Fruit fly (Drosophila melanogaster) whole organism, prepupa: ENCODE results near the gene CG43740.

Experiments
- CG11294 ChIP-seq: fragments of 200-800 bp; sonication (Bioruptor generic); IDR thresholded peaks from 2 replicates; pipeline ENCODE4 v1.3.6; 2022; ENCODE audit warnings: missing biosample characterization, missing genetic modification characterization
- Eip78C ChIP-seq: fragments of 200-800 bp; sonication (Bioruptor generic); peaks from one replicate; lab custom pipeline; 2016; ENCODE audit warnings: missing biosample characterization, missing genetic modification characterization
- Lpt ChIP-seq: fragments of 200-800 bp; sonication (Bioruptor generic); optimal IDR thresholded peaks from 3 replicates; lab custom pipeline; 2016; ENCODE audit warnings: missing biosample characterization, missing genetic modification characterization
- OdsH ChIP-seq: fragments of 200-800 bp; sonication (Bioruptor generic); optimal IDR thresholded peaks from 3 replicates; lab custom pipeline; 2016; ENCODE audit warnings: missing biosample characterization, missing genetic modification characterization
- acj6 ChIP-seq: fragments of 200-800 bp; sonication (Bioruptor generic); optimal IDR thresholded peaks from 3 replicates; lab custom pipeline; 2016; ENCODE audit warnings: missing biosample characterization, missing genetic modification characterization
- salr ChIP-seq, 2 experiments: fragments of 200-800 bp; sonication (Bioruptor generic); optimal IDR thresholded peaks; 3 replicates each; lab custom pipeline; 2016 to 2018; ENCODE audit warnings: missing biosample characterization in 2 of 2, missing genetic modification characterization in 2 of 2, mild to moderate bottlenecking in 1 of 2
- spab ChIP-seq: fragments of 200-800 bp; sonication (Bioruptor generic); optimal IDR thresholded peaks from 2 replicates; lab custom pipeline; 2017; ENCODE audit warnings: missing biosample characterization, mild to moderate bottlenecking, missing genetic modification characterization, missing genetic modification reagents
- svp ChIP-seq: fragments of 200-800 bp; sonication (Bioruptor generic); peaks from one replicate; lab custom pipeline; 2016; ENCODE audit warnings: missing biosample characterization, missing genetic modification characterization

- peak; percentile 70 for TF ChIP-seq Eip78C
- no peak for TF ChIP-seq Lpt (GFP tag; lab: Kevin White, UChicago)
- no peak for TF ChIP-seq spab (GFP tag; lab: Kevin White, UChicago)
- no peak for TF ChIP-seq acj6
- peak in 1 of 2 experiments; percentile 10 for TF ChIP-seq salr (GFP tag; optimal IDR thresholded peaks at IDR 0.05; lab: Kevin White, UChicago)
- TF ChIP-seq svp (GFP tag; lab: Kevin White, UChicago): no peak
- no peak for TF ChIP-seq OdsH (GFP tag; lab: Kevin White, UChicago)
- TF ChIP-seq CG11294 (GFP tag; lab: Robert Waterston, UW): no peak
These were observed 43.3 kb upstream of the CG43740 start for dm6 chrX:10289935-10290760.
